In the genomic region with DNA sequence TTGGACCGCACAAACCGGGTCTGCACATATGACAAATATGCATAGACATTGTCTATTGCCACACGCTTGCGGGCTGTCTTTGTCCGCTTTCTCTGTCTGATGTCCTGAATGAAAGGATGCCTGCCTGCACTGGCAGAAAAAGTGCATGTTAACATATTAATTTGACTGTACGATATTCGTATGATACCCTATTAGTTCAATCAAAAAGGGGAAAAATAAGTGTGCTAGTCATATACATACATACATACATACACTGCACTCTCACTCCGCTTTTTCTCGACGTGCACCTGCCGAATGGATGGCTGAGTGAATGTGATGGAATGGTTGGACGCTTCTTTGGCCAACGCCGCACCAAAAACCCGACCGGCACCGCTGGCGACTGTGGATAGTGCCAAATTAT, we compare ENCODE assay signal across 2 fruit fly cellular contexts.
TF ChIP-seq lines count a peak whose summit lies in the region.

No protein-coding gene starts in this region.

TF ChIP-seq in whole organism, embryonic, 481 proteins besides CTCF, POLR2A, EP300 and RAD21 (continued from another document and continues in another):
- TF ChIP-seq Nf-YB (GFP tag; optimal IDR thresholded peaks at IDR 0.05; lab: Kevin White, UChicago) (no peak), Tbp (GFP tag; optimal IDR thresholded peaks at IDR 0.05; lab: Kevin White, UChicago) (no peak), crol (GFP tag; IDR thresholded peaks at IDR 0.05; lab: Robert Waterston, UW) (no peak), croc (GFP tag; conservative IDR thresholded peaks at IDR 0.05; lab: Robert Waterston, UW) (0 out of 3 replicates have a peak, but pooled peaks have one; percentile 20), Scr (GFP tag; IDR thresholded peaks at IDR 0.05; lab: Robert Waterston, UW; ENCODE audit: partially characterized antibody) (no peak), jigr1 (GFP tag; IDR thresholded peaks at IDR 0.05; lab: Robert Waterston, UW) (no peak), sisA (GFP tag; IDR thresholded peaks at IDR 0.05; lab: Robert Waterston, UW) (peak; percentile 3; the same call in 1 of the 2 replicates), CG8089 (GFP tag; optimal IDR thresholded peaks at IDR 0.05; lab: Kevin White, UChicago) (no peak), ftz-f1 (GFP tag; optimal IDR thresholded peaks at IDR 0.05; lab: Kevin White, UChicago) (no peak), Mrtf (GFP tag; IDR thresholded peaks at IDR 0.05; lab: Robert Waterston, UW) (no peak), CG12659 (GFP tag; optimal IDR thresholded peaks at IDR 0.05; lab: Kevin White, UChicago) (no peak), CG4730 (GFP tag; IDR thresholded peaks at IDR 0.05; lab: Robert Waterston, UW) (no peak), CG3847 (GFP tag; IDR thresholded peaks at IDR 0.05; lab: Robert Waterston, UW) (no peak), z (GFP tag; IDR thresholded peaks at IDR 0.05; lab: Robert Waterston, UW) (no peak), Xrp1 (GFP tag; IDR thresholded peaks at IDR 0.05; lab: Robert Waterston, UW) (peak; percentile 44; the same call in 1 of the 2 replicates), Hsf (GFP tag; optimal IDR thresholded peaks at IDR 0.05; lab: Kevin White, UChicago) (no peak), Bgb (GFP tag; IDR thresholded peaks at IDR 0.05; lab: Robert Waterston, UW; ENCODE audit: partially characterized antibody) (no peak), CG17829 (tag; optimal IDR thresholded peaks at IDR 0.05; lab: Kevin White, UChicago) (no peak), CG7271 (tag; optimal IDR thresholded peaks at IDR 0.05; lab: Kevin White, UChicago) (no peak), CG10274 (GFP tag; optimal IDR thresholded peaks at IDR 0.05; lab: Kevin White, UChicago) (no peak), CG9727 (GFP tag; optimal IDR thresholded peaks at IDR 0.05; lab: Kevin White, UChicago) (peak; percentile 5), prd (optimal IDR thresholded peaks at IDR 0.05; lab: Kevin White, UChicago) (no peak), prd (GFP tag; IDR thresholded peaks at IDR 0.05; lab: Robert Waterston, UW) (peak; percentile 45; the same call in 2 of the 3 replicates), Dip2 (GFP tag; IDR thresholded peaks at IDR 0.05; lab: Robert Waterston, UW) (no peak), CG14050 (GFP tag; IDR thresholded peaks at IDR 0.05; lab: Robert Waterston, UW) (no peak), CG31365 (tag; optimal IDR thresholded peaks at IDR 0.05; lab: Kevin White, UChicago) (no peak), mld (GFP tag; IDR thresholded peaks at IDR 0.05; lab: Robert Waterston, UW; ENCODE audit: partially characterized antibody) (no peak), CG18011 (GFP tag; optimal IDR thresholded peaks at IDR 0.05; lab: Kevin White, UChicago) (no peak), CG4282 (GFP tag; optimal IDR thresholded peaks at IDR 0.05; lab: Kevin White, UChicago) (no peak), pan (optimal IDR thresholded peaks at IDR 0.05; lab: Kevin White, UChicago) (no peak), pan (GFP tag; optimal IDR thresholded peaks at IDR 0.05 in 1 of 2, IDR thresholded peaks at IDR 0.05 in 1 of 2) (peak in 1 of 2 experiments; percentile 20), lola (GFP tag; optimal IDR thresholded peaks at IDR 0.05; lab: Kevin White, UChicago) (peak in 1 of 3 experiments; percentile 10), gce (GFP tag; IDR thresholded peaks at IDR 0.05; lab: Robert Waterston, UW) (no peak), CG8924 (tag; optimal IDR thresholded peaks at IDR 0.05; lab: Kevin White, UChicago) (peak; percentile 2), CG33213 (GFP tag; optimal IDR thresholded peaks at IDR 0.05; lab: Kevin White, UChicago) (no peak), dan (GFP tag; IDR thresholded peaks at IDR 0.05; lab: Robert Waterston, UW) (no peak), grau (tag; optimal IDR thresholded peaks at IDR 0.05; lab: Kevin White, UChicago) (peak; percentile 3), zf30C (GFP tag; optimal IDR thresholded peaks at IDR 0.05; lab: Kevin White, UChicago) (peak; percentile 47), ap (GFP tag; IDR thresholded peaks at IDR 0.05; lab: Robert Waterston, UW) (no peak), CG30403 (GFP tag; optimal IDR thresholded peaks at IDR 0.05; lab: Kevin White, UChicago) (no peak), CG14860 (GFP tag; IDR thresholded peaks at IDR 0.05; lab: Robert Waterston, UW; ENCODE audit: partially characterized antibody) (no peak), CG12299 (tag; optimal IDR thresholded peaks at IDR 0.05; lab: Kevin White, UChicago) (no peak), danr (GFP tag; IDR thresholded peaks at IDR 0.05; lab: Robert Waterston, UW) (no peak), CG18262 (tag; optimal IDR thresholded peaks at IDR 0.05; lab: Kevin White, UChicago) (peak; percentile 25), caup (GFP tag; optimal IDR thresholded peaks at IDR 0.05; lab: Kevin White, UChicago; ENCODE audit: severe bottlenecking) (no peak), CG12219 (GFP tag; optimal IDR thresholded peaks at IDR 0.05; lab: Kevin White, UChicago) (no peak), Dfd (GFP tag; optimal IDR thresholded peaks at IDR 0.05; lab: Kevin White, UChicago) (no peak), chif (GFP tag; optimal IDR thresholded peaks at IDR 0.05; lab: Kevin White, UChicago) (peak in 1 of 2 experiments; percentile 32), CG10654 (GFP tag; optimal IDR thresholded peaks at IDR 0.05; lab: Kevin White, UChicago) (no peak), Meics (GFP tag; optimal IDR thresholded peaks at IDR 0.05; lab: Kevin White, UChicago) (no peak), CG11456 (GFP tag; IDR thresholded peaks at IDR 0.05; lab: Robert Waterston, UW) (no peak), CG2889 (GFP tag; IDR thresholded peaks at IDR 0.05; lab: Robert Waterston, UW) (no peak), CG2199 (GFP tag; IDR thresholded peaks at IDR 0.05; lab: Robert Waterston, UW) (no peak), Eip74EF (GFP tag; optimal IDR thresholded peaks at IDR 0.05; lab: Kevin White, UChicago) (no peak), Mad (GFP tag; optimal IDR thresholded peaks at IDR 0.05; lab: Kevin White, UChicago) (no peak), HLHmδ (GFP tag; optimal IDR thresholded peaks at IDR 0.05; lab: Kevin White, UChicago) (no peak), CG5953 (GFP tag; IDR thresholded peaks at IDR 0.05; lab: Robert Waterston, UW) (no peak), Trl (optimal IDR thresholded peaks at IDR 0.05; lab: Kevin White, UChicago) (no peak), Trl (GFP tag; optimal IDR thresholded peaks at IDR 0.05; lab: Kevin White, UChicago) (no peak), Xbp1 (GFP tag; optimal IDR thresholded peaks at IDR 0.05; lab: Kevin White, UChicago) (no peak), Pdp1 (GFP tag; optimal IDR thresholded peaks at IDR 0.05; lab: Kevin White, UChicago) (no peak), slp2 (GFP tag; optimal IDR thresholded peaks at IDR 0.05; lab: Kevin White, UChicago) (no peak), Gsc (GFP tag; IDR thresholded peaks at IDR 0.05; lab: Robert Waterston, UW) (no peak), CG16815 (GFP tag; optimal IDR thresholded peaks at IDR 0.05; lab: Kevin White, UChicago) (no peak), Fer3 (tag; optimal IDR thresholded peaks at IDR 0.05; lab: Kevin White, UChicago) (no peak)

TF ChIP-seq in whole organism, prepupa, 60 proteins besides CTCF, POLR2A, EP300 and RAD21 (continued from another document):
- TF ChIP-seq CG7368 (GFP tag; optimal IDR thresholded peaks at IDR 0.05; lab: Kevin White, UChicago) (peak; percentile 14), esn (GFP tag; optimal IDR thresholded peaks at IDR 0.05; lab: Kevin White, UChicago) (peak; percentile 20), spab (GFP tag; optimal IDR thresholded peaks at IDR 0.05; lab: Kevin White, UChicago) (peak; percentile 9), CG3919 (GFP tag; optimal IDR thresholded peaks at IDR 0.05; lab: Kevin White, UChicago) (peak; percentile 23), CG6276 (GFP tag; optimal IDR thresholded peaks at IDR 0.05; lab: Kevin White, UChicago) (peak; percentile 32), CG6792 (GFP tag; optimal IDR thresholded peaks at IDR 0.05; lab: Kevin White, UChicago) (no peak), achi (GFP tag; optimal IDR thresholded peaks at IDR 0.05; lab: Kevin White, UChicago) (no peak), CG1621 (tag; optimal IDR thresholded peaks at IDR 0.05; lab: Kevin White, UChicago) (peak; percentile 22), CG10669 (GFP tag; optimal IDR thresholded peaks at IDR 0.05; lab: Kevin White, UChicago) (peak; percentile 31), CG15336 (GFP tag; IDR thresholded peaks at IDR 0.05; lab: Robert Waterston, UW) (peak; percentile 58), CG6808 (GFP tag; optimal IDR thresholded peaks at IDR 0.05; lab: Kevin White, UChicago) (no peak), Sox102F (GFP tag; optimal IDR thresholded peaks at IDR 0.05; lab: Kevin White, UChicago) (peak; percentile 29)
